Worm (Caenorhabditis elegans): ENCODE data around the gene T24E12.6.

The T24E12.6 gene

ce11 chrII:3727996-3728395 lies 33.5 kb downstream of the T24E12.6 start, which contains the start of gene C46E10.8:
TSS of gene C46E10.8 (minus strand) at chrII:3728096.
- no peak for TF ChIP-seq hlh-11 (tag; optimal IDR thresholded peaks at IDR 0.05)
- peak in 1 of 2 experiments; percentile 28 for TF ChIP-seq unc-62 (GFP tag; optimal IDR thresholded peaks at IDR 0.05 in 1 of 2)
- no peak for TF ChIP-seq unc-62 (tag; optimal IDR thresholded peaks at IDR 0.05)

- TF ChIP-seq dmd-6 (GFP tag; IDR thresholded peaks at IDR 0.05) (no peak), aha-1 (tag) (peak; percentile 90)
Measured at ce11 chrII:3724175-3724715, 37.3 kb downstream of the T24E12.6 start, which contains the start of gene C46E10.1. TSS of gene C46E10.1 (plus strand) at chrII:3724225.

ce11 chrII:3721016-3721415 lies 40.5 kb downstream of the T24E12.6 start, which contains the start of gene C46E10.3:
TSS of gene C46E10.3 (plus strand) at chrII:3721316.
- TF ChIP-seq set-16 (GFP tag; IDR thresholded peaks at IDR 0.05) (no peak), Y5F2A.4 (GFP tag; optimal IDR thresholded peaks at IDR 0.05) (no peak), Y75B8A.6 (GFP tag; IDR thresholded peaks at IDR 0.05) (no peak), F49E8.2 (tag; optimal IDR thresholded peaks at IDR 0.05; ENCODE audit: borderline replicate concordance) (no peak), pha-4 (GFP tag; IDR thresholded peaks at IDR 0.05) (no peak), pha-4 (tag; optimal IDR thresholded peaks at IDR 0.05) (no peak), vab-7 (GFP tag; IDR thresholded peaks at IDR 0.05) (no peak), skn-1 (tag; optimal IDR thresholded peaks at IDR 0.05) (no peak), mes-2 (tag; optimal IDR thresholded peaks at IDR 0.05; ENCODE audit: poor library complexity, severe bottlenecking) (no peak)

- TF ChIP-seq set-16 (GFP tag; IDR thresholded peaks at IDR 0.05) (no peak), egl-27 (tag; optimal IDR thresholded peaks at IDR 0.05) (no peak), zfp-3 (GFP tag; conservative IDR thresholded peaks at IDR 0.05) (no peak), skn-1 (tag; optimal IDR thresholded peaks at IDR 0.05) (no peak), tag-97 (GFP tag; IDR thresholded peaks at IDR 0.05) (no peak), spr-3 (GFP tag; optimal IDR thresholded peaks at IDR 0.05) (no peak), zag-1 (tag; optimal IDR thresholded peaks at IDR 0.05) (no peak), ZK337.2 (GFP tag; IDR thresholded peaks at IDR 0.05) (no peak), ceh-44 (GFP tag; IDR thresholded peaks at IDR 0.05) (no peak), fkh-10 (GFP tag; optimal IDR thresholded peaks at IDR 0.05) (no peak), unc-39 (tag; optimal IDR thresholded peaks at IDR 0.05) (no peak), zip-11 (GFP tag; IDR thresholded peaks at IDR 0.05) (no peak), hmg-1.1 (GFP tag; IDR thresholded peaks at IDR 0.05) (no peak), daf-8 (GFP tag; IDR thresholded peaks at IDR 0.05) (no peak), mes-2 (tag; optimal IDR thresholded peaks at IDR 0.05; ENCODE audit: poor library complexity, severe bottlenecking) (no peak), daf-12 (tag; optimal IDR thresholded peaks at IDR 0.05) (no peak)
Measured at ce11 chrII:3716961-3717360, 44.5 kb downstream of the T24E12.6 start, which contains the start of gene fbxc-52. TSS of gene fbxc-52 (plus strand) at chrII:3717261.

- TF ChIP-seq cey-2 (tag; optimal IDR thresholded peaks at IDR 0.05; ENCODE audit: borderline replicate concordance, insufficient read depth): no peak
- no peak for TF ChIP-seq nhr-10 (tag; optimal IDR thresholded peaks at IDR 0.05)
- TF ChIP-seq aha-1 (tag): no peak
- no peak for TF ChIP-seq lim-7 (GFP tag; IDR thresholded peaks at IDR 0.05)
Measured at ce11 chrII:3716455-3716854, 45.0 kb downstream of the T24E12.6 start, which contains the start of gene srh-99. TSS of gene srh-99 (minus strand) at chrII:3716555.

ce11 chrII:3714595-3714994 lies 46.9 kb downstream of the T24E12.6 start, which contains the start of gene srh-100:
TSS of gene srh-100 (minus strand) at chrII:3714695.
- TF ChIP-seq lin-15B (tag; optimal IDR thresholded peaks at IDR 0.05) (no peak), mep-1 (tag; optimal IDR thresholded peaks at IDR 0.05) (no peak), nhr-237 (tag; optimal IDR thresholded peaks at IDR 0.05) (no peak), F44E2.7 (GFP tag; IDR thresholded peaks at IDR 0.05) (no peak), Y75B8A.6 (GFP tag; IDR thresholded peaks at IDR 0.05) (no peak), nhr-25 (tag; optimal IDR thresholded peaks at IDR 0.05; ENCODE audit: borderline replicate concordance, insufficient read depth) (no peak), pha-4 (GFP tag; IDR thresholded peaks at IDR 0.05) (no peak), pha-4 (tag; optimal IDR thresholded peaks at IDR 0.05) (no peak), mxl-2 (GFP tag; conservative IDR thresholded peaks at IDR 0.05) (no peak), F10B5.3 (tag; optimal IDR thresholded peaks at IDR 0.05) (no peak), lin-1 (GFP tag; IDR thresholded peaks at IDR 0.05) (no peak), ceh-62 (tag; optimal IDR thresholded peaks at IDR 0.05) (no peak), dmd-8 (GFP tag; IDR thresholded peaks at IDR 0.05) (no peak), nhr-48 (tag; optimal IDR thresholded peaks at IDR 0.05) (no peak), nhr-76 (tag; optimal IDR thresholded peaks at IDR 0.05) (no peak), mdt-29 (GFP tag; IDR thresholded peaks at IDR 0.05) (no peak)
